Worm (Caenorhabditis elegans): Measurements from ENCODE around the gene mrpl-22.

ce11 chrIII:10580206-10580605, 35.1 kb upstream of the mrpl-22 start:
- no peak for TF ChIP-seq unc-62 (GFP tag; optimal IDR thresholded peaks at IDR 0.05)
- no peak for TF ChIP-seq R02D3.7 (tag; optimal IDR thresholded peaks at IDR 0.05)
- no peak for TF ChIP-seq Y55F3AM.14 (GFP tag; optimal IDR thresholded peaks at IDR 0.05)
- no peak for TF ChIP-seq zag-1 (tag; optimal IDR thresholded peaks at IDR 0.05)
- TF ChIP-seq dmd-4 (tag; optimal IDR thresholded peaks at IDR 0.05), result no peak
